Fruit fly (Drosophila melanogaster) whole organism, wandering third instar larva: Measurements from ENCODE around the gene CG6293.
A peak's percentile ranks its signal among the peaks of the same experiment; 100 is the strongest.

ENCODE experiments used
- Dfd ChIP-seq: fragments of >200 bp; optimal IDR thresholded peaks from 2 replicates; lab custom pipeline; 2017; ENCODE audit warnings: missing biosample characterization, missing genetic modification characterization
- HLH106 ChIP-seq: fragments of 200-800 bp; optimal IDR thresholded peaks from 3 replicates; lab custom pipeline; 2019; ENCODE audit warnings: missing biosample characterization, mild to moderate bottlenecking, missing genetic modification characterization, moderate library complexity
- OdsH ChIP-seq: fragments of 200-800 bp; sonication (Bioruptor generic); optimal IDR thresholded peaks from 2 replicates; lab custom pipeline; 2016; ENCODE audit warnings: missing biosample characterization, mild to moderate bottlenecking, missing genetic modification characterization
- dsf ChIP-seq: sonication (Bioruptor generic); optimal IDR thresholded peaks from 2 replicates; lab custom pipeline; 2016; ENCODE audit warnings: missing biosample characterization, missing genetic modification characterization, borderline replicate concordance
- h ChIP-seq: fragments of 200-800 bp; sonication (Bioruptor generic); optimal IDR thresholded peaks from 3 replicates; lab custom pipeline; 2016; ENCODE audit warnings: missing biosample characterization, mild to moderate bottlenecking, missing genetic modification characterization
- lola ChIP-seq: fragments of >200 bp; optimal IDR thresholded peaks from 2 replicates; lab custom pipeline; 2017; ENCODE audit warnings: missing biosample characterization, missing genetic modification characterization
- pan ChIP-seq: fragments of >200 bp; optimal IDR thresholded peaks from 2 replicates; lab custom pipeline; 2017
- psq ChIP-seq: fragments of 200-800 bp; sonication (Bioruptor generic); optimal IDR thresholded peaks from 3 replicates; lab custom pipeline; 2017; ENCODE audit warnings: missing biosample characterization, mild to moderate bottlenecking, missing genetic modification characterization, moderate library complexity
- rgr ChIP-seq: fragments of 200-800 bp; sonication (Bioruptor generic); optimal IDR thresholded peaks from 3 replicates; lab custom pipeline; 2016; ENCODE audit warnings: missing biosample characterization, mild to moderate bottlenecking, missing genetic modification characterization
- woc ChIP-seq: sonication (Bioruptor generic); optimal IDR thresholded peaks from 2 replicates; lab custom pipeline; 2016; ENCODE audit warnings: missing biosample characterization, mild to moderate bottlenecking, missing genetic modification characterization

DNA sequence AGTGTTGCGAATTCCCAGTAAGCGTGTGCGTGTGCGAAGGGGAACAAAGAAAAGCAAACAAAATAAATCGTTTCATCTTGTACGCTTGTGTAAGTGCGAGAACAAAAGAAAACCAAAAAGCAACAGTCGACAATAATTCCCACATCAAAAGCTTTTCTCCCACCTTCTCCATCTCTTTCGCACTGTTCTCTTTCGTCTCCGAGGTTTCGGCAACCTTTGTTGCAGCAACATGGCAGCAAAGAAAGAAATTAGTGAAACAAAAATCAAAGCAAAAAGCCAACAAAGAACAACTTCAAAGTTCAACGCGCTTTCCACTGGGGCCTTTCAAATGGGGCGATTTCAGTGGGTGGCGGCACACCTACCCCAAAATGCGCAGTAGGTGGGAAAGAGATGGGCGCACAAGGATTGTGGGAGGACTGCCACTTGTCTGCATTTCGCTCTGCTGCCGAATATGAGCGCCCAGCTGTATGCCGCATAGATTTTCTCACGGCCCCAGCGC lies 40.6 kb upstream of the CG6293 start:
- TF ChIP-seq psq = peak; percentile 72
- TF ChIP-seq h (GFP tag; lab: Kevin White, UChicago) = no peak
- TF ChIP-seq lola = no peak
- TF ChIP-seq OdsH (GFP tag; lab: Kevin White, UChicago) = no peak
- TF ChIP-seq dsf (GFP tag; lab: Kevin White, UChicago) = no peak
- no peak for TF ChIP-seq pan
- no peak for TF ChIP-seq Dfd (GFP tag; lab: Kevin White, UChicago)
- no peak for TF ChIP-seq rgr (GFP tag; lab: Kevin White, UChicago)
- TF ChIP-seq woc (GFP tag; lab: Kevin White, UChicago) = no peak
- TF ChIP-seq HLH106 (tag; lab: Kevin White, UChicago) = no peak
